Worm (Caenorhabditis elegans): ENCODE measurements around the gene C49F5.7.
"Not testable (repeated sequence)": the region's sequence is repeated elsewhere in the genome, so short reads cannot be mapped to it uniquely, and the experiment has no call there.

C49F5.7 gene

ce11 chrX:11994484-11994883 lies at the start of gene C49F5.7:
C49F5.7 (plus strand) TSS chrX:11994784.
- TF ChIP-seq dao-5 (tag; optimal IDR thresholded peaks at IDR 0.05) (no peak), him-1 (tag; optimal IDR thresholded peaks at IDR 0.05) (no peak), W03F9.2 (tag; optimal IDR thresholded peaks at IDR 0.05) (no peak)

- no peak for TF ChIP-seq W03F9.2 (tag; optimal IDR thresholded peaks at IDR 0.05)
- TF ChIP-seq him-1 (tag; optimal IDR thresholded peaks at IDR 0.05): no peak
- TF ChIP-seq dao-5 (tag; optimal IDR thresholded peaks at IDR 0.05): no peak
These were observed 47.7 kb upstream of the C49F5.7 start, which contains the start of gene nfya-1 for ce11 chrX:11946788-11947463. nfya-1 (minus strand) TSS chrX:11946838.

- TF ChIP-seq W03F9.2 (tag; optimal IDR thresholded peaks at IDR 0.05): no peak
- no peak for TF ChIP-seq him-1 (tag; optimal IDR thresholded peaks at IDR 0.05)
- TF ChIP-seq dao-5 (tag; optimal IDR thresholded peaks at IDR 0.05): no peak
These were observed 46.2 kb upstream of the C49F5.7 start, which contains the start of gene lsd-1 for ce11 chrX:11948184-11948894. lsd-1 (plus strand) TSS chrX:11948844.

ce11 chrX:11952129-11952528 lies 42.5 kb upstream of the C49F5.7 start:
- no peak for TF ChIP-seq W03F9.2 (tag; optimal IDR thresholded peaks at IDR 0.05)

ce11 chrX:11953229-11953628 lies 41.4 kb upstream of the C49F5.7 start, which contains the start of gene T08D10.4:
T08D10.4 (minus strand) TSS chrX:11953329.
- TF ChIP-seq him-1 (tag; optimal IDR thresholded peaks at IDR 0.05) (no peak), dao-5 (tag; optimal IDR thresholded peaks at IDR 0.05) (no peak), W03F9.2 (tag; optimal IDR thresholded peaks at IDR 0.05) (no peak)

ce11 chrX:11955125-11955524 lies 39.5 kb upstream of the C49F5.7 start, which contains the start of gene T08D10.3:
T08D10.3 (plus strand) TSS chrX:11955425.
- TF ChIP-seq him-1 (tag; optimal IDR thresholded peaks at IDR 0.05) (no peak), dao-5 (tag; optimal IDR thresholded peaks at IDR 0.05) (no peak), W03F9.2 (tag; optimal IDR thresholded peaks at IDR 0.05) (no peak)

ce11 chrX:11957246-11957645 lies 37.3 kb upstream of the C49F5.7 start, which contains the start of gene T08D10.5:
T08D10.5 (plus strand) TSS chrX:11957546.
- TF ChIP-seq W03F9.2 (tag; optimal IDR thresholded peaks at IDR 0.05) (no peak), him-1 (tag; optimal IDR thresholded peaks at IDR 0.05) (no peak), dao-5 (tag; optimal IDR thresholded peaks at IDR 0.05) (no peak)

- TF ChIP-seq him-1 (tag; optimal IDR thresholded peaks at IDR 0.05) (no peak), W03F9.2 (tag; optimal IDR thresholded peaks at IDR 0.05) (no peak), dao-5 (tag; optimal IDR thresholded peaks at IDR 0.05) (no peak)
These were observed 34.7 kb upstream of the C49F5.7 start, which contains the start of gene C49F5.8 for ce11 chrX:11959838-11960237. C49F5.8 (plus strand) TSS chrX:11960138.

ce11 chrX:11961103-11961502 lies 33.5 kb upstream of the C49F5.7 start, which contains the start of gene C49F5.13:
C49F5.13 (plus strand) TSS chrX:11961403.
- TF ChIP-seq dao-5, him-1, W03F9.2 (tag; optimal IDR thresholded peaks at IDR 0.05): not testable (repeated sequence)

- TF ChIP-seq W03F9.2 (tag; optimal IDR thresholded peaks at IDR 0.05) (no peak), dao-5 (tag; optimal IDR thresholded peaks at IDR 0.05) (no peak), him-1 (tag; optimal IDR thresholded peaks at IDR 0.05) (no peak)
These were observed 32.4 kb upstream of the C49F5.7 start for ce11 chrX:11962050-11962788.

- TF ChIP-seq W03F9.2 (tag; optimal IDR thresholded peaks at IDR 0.05) (no peak), dao-5 (tag; optimal IDR thresholded peaks at IDR 0.05) (no peak), him-1 (tag; optimal IDR thresholded peaks at IDR 0.05) (no peak)
These were observed 30.9 kb upstream of the C49F5.7 start for ce11 chrX:11963659-11964058.

ce11 chrX:11964555-11964954 lies 30.0 kb upstream of the C49F5.7 start:
- no peak for TF ChIP-seq W03F9.2 (tag; optimal IDR thresholded peaks at IDR 0.05)
- TF ChIP-seq him-1 (tag; optimal IDR thresholded peaks at IDR 0.05): no peak
- TF ChIP-seq dao-5 (tag; optimal IDR thresholded peaks at IDR 0.05): no peak

- no peak for TF ChIP-seq him-1 (tag; optimal IDR thresholded peaks at IDR 0.05)
- TF ChIP-seq dao-5 (tag; optimal IDR thresholded peaks at IDR 0.05): no peak
- TF ChIP-seq W03F9.2 (tag; optimal IDR thresholded peaks at IDR 0.05): no peak
These were observed 29.4 kb upstream of the C49F5.7 start for ce11 chrX:11965163-11965562.

Data from whole organism, L4/young adult.